Fruit fly (Drosophila melanogaster) whole organism, embryonic: ENCODE measurements around the gene Cyp6d4.
A peak's percentile ranks its signal among the peaks of the same experiment; 100 is the strongest.

Experiments used
- CG10147 ChIP-seq: fragments of 200-800 bp; sonication (Bioruptor generic); optimal IDR thresholded peaks from 2 replicates; lab custom pipeline; 2019; ENCODE audit warnings: missing biosample characterization, mild to moderate bottlenecking, missing genetic modification characterization, moderate library complexity
- CG10274 ChIP-seq: fragments of 200-800 bp; sonication (Bioruptor generic); optimal IDR thresholded peaks from 3 replicates; lab custom pipeline; 2017; ENCODE audit warnings: missing biosample characterization, mild to moderate bottlenecking, missing genetic modification characterization
- CG10366 ChIP-seq: fragments of 200-800 bp; sonication (Bioruptor generic); IDR thresholded peaks from 2 replicates; pipeline ENCODE4 v1.3.6; 2022; ENCODE audit warnings: missing biosample characterization, missing genetic modification characterization
- CG11456 ChIP-seq: fragments of 200-800 bp; sonication (Bioruptor generic); IDR thresholded peaks from 3 replicates; pipeline ENCODE4 v1.3.6; 2022; ENCODE audit warnings: missing biosample characterization, missing genetic modification characterization
- CG11504 ChIP-seq: fragments of 200-800 bp; sonication (Bioruptor generic); optimal IDR thresholded peaks from 3 replicates; lab custom pipeline; 2019; ENCODE audit warnings: missing biosample characterization, mild to moderate bottlenecking, missing genetic modification characterization, moderate library complexity
- CG12659 ChIP-seq: fragments of 200-800 bp; sonication (Bioruptor generic); optimal IDR thresholded peaks from 3 replicates; lab custom pipeline; 2017; ENCODE audit warnings: mild to moderate bottlenecking, missing biosample characterization, missing genetic modification reagents, missing genetic modification characterization
- CG12769 ChIP-seq: fragments of 200-800 bp; sonication (Bioruptor generic); optimal IDR thresholded peaks from 2 replicates; lab custom pipeline; 2019; ENCODE audit warnings: missing biosample characterization, mild to moderate bottlenecking, missing genetic modification characterization, moderate library complexity
- CG13624 ChIP-seq: fragments of 200-800 bp; sonication (Bioruptor generic); optimal IDR thresholded peaks from 2 replicates; lab custom pipeline; 2016; ENCODE audit warnings: missing biosample characterization, missing genetic modification characterization
- CG15073 ChIP-seq: fragments of 200-800 bp; sonication (Bioruptor generic); optimal IDR thresholded peaks from 2 replicates; lab custom pipeline; 2016; ENCODE audit warnings: missing biosample characterization, missing genetic modification characterization
- CG16815 ChIP-seq: fragments of 200-800 bp; sonication (Bioruptor generic); optimal IDR thresholded peaks from 3 replicates; lab custom pipeline; 2017; ENCODE audit warnings: missing biosample characterization, mild to moderate bottlenecking, missing genetic modification characterization
- CG17802 ChIP-seq: fragments of 200-800 bp; sonication (Bioruptor generic); optimal IDR thresholded peaks from 2 replicates; lab custom pipeline; 2018; ENCODE audit warnings: missing biosample characterization, mild to moderate bottlenecking, missing genetic modification characterization, moderate library complexity
- CG1792 ChIP-seq: fragments of 200-800 bp; sonication (Bioruptor generic); optimal IDR thresholded peaks from 2 replicates; lab custom pipeline; 2016; ENCODE audit warnings: missing biosample characterization, missing genetic modification characterization
- CG18011 ChIP-seq: fragments of 200-800 bp; sonication (Bioruptor generic); optimal IDR thresholded peaks from 2 replicates; lab custom pipeline; 2017; ENCODE audit warnings: missing biosample characterization, missing genetic modification characterization, mild to moderate bottlenecking, moderate library complexity, missing genotype
- CG30431 ChIP-seq: fragments of 200-800 bp; sonication (Bioruptor generic); optimal IDR thresholded peaks from 2 replicates; lab custom pipeline; 2017; ENCODE audit warnings: missing biosample characterization, missing genetic modification characterization
- CG34422 ChIP-seq: fragments of 200-800 bp; sonication (Bioruptor generic); IDR thresholded peaks from 3 replicates; pipeline ENCODE4 v1.3.6; 2022; ENCODE audit warnings: missing biosample characterization, missing genetic modification characterization
- CG4424 ChIP-seq: fragments of 200-800 bp; sonication (Bioruptor generic); optimal IDR thresholded peaks from 3 replicates; lab custom pipeline; 2016; ENCODE audit warnings: missing biosample characterization, missing genetic modification characterization
- CG4707 ChIP-seq: fragments of 200-800 bp; sonication (Bioruptor generic); optimal IDR thresholded peaks from 2 replicates; lab custom pipeline; 2018; ENCODE audit warnings: missing biosample characterization, mild to moderate bottlenecking, missing genetic modification characterization, moderate library complexity
- CG4730 ChIP-seq: fragments of 200-800 bp; sonication (Bioruptor generic); IDR thresholded peaks from 2 replicates; pipeline ENCODE4 v1.3.6; 2022; ENCODE audit warnings: missing biosample characterization, missing genetic modification characterization
- CG7745 ChIP-seq: fragments of 200-800 bp; sonication (Bioruptor generic); optimal IDR thresholded peaks from 2 replicates; lab custom pipeline; 2018; ENCODE audit warnings: missing biosample characterization, mild to moderate bottlenecking, missing genetic modification characterization, moderate library complexity
- CG7963 ChIP-seq: fragments of 200-800 bp; sonication (Bioruptor generic); IDR thresholded peaks from 3 replicates; pipeline ENCODE4 v1.3.6; 2022; ENCODE audit warnings: missing biosample characterization, missing genetic modification characterization; ENCODE audit not compliant: partially characterized antibody
- CG8388 ChIP-seq: fragments of 200-800 bp; sonication (Bioruptor generic); optimal IDR thresholded peaks from 2 replicates; lab custom pipeline; 2019; ENCODE audit warnings: missing biosample characterization, mild to moderate bottlenecking, missing genetic modification characterization, moderate library complexity
- CG9797 ChIP-seq: fragments of 200-800 bp; sonication (Bioruptor generic); optimal IDR thresholded peaks from 3 replicates; lab custom pipeline; 2018; ENCODE audit warnings: missing biosample characterization, mild to moderate bottlenecking, missing genetic modification characterization
- D19A ChIP-seq: fragments of 200-800 bp; optimal IDR thresholded peaks from 3 replicates; lab custom pipeline; 2019; ENCODE audit warnings: missing biosample characterization, mild to moderate bottlenecking, missing genetic modification characterization, moderate library complexity
- Dfd ChIP-seq, 2 experiments: fragments of >200 bp; optimal IDR thresholded peaks; 2 replicates each; lab custom pipeline; 2017; ENCODE audit warnings: missing biosample characterization in 2 of 2, missing genetic modification characterization in 2 of 2
- Dip3 ChIP-seq: fragments of 200-800 bp; sonication (Bioruptor generic); optimal IDR thresholded peaks from 3 replicates; lab custom pipeline; 2016; ENCODE audit warnings: missing biosample characterization, missing genetic modification characterization
- Dll ChIP-seq: fragments of 200-800 bp; sonication (Bioruptor generic); IDR thresholded peaks from 4 replicates; pipeline ENCODE4 v1.3.6; 2022; ENCODE audit warnings: missing biosample characterization, missing genetic modification characterization; ENCODE audit not compliant: partially characterized antibody
- Dref ChIP-seq: fragments of 200-800 bp; sonication (Bioruptor generic); IDR thresholded peaks from 2 replicates; pipeline ENCODE4 v1.3.6; 2022; ENCODE audit warnings: missing biosample characterization, missing genetic modification characterization
- E2f1 ChIP-seq: fragments of 200-800 bp; sonication (Bioruptor generic); IDR thresholded peaks from 2 replicates; pipeline ENCODE4 v1.3.6; 2022; ENCODE audit warnings: missing biosample characterization, missing genetic modification characterization
- Ets65A ChIP-seq: fragments of 200-800 bp; sonication (Bioruptor generic); peaks from one replicate; lab custom pipeline; 2016; ENCODE audit warnings: missing biosample characterization, missing genetic modification characterization
- Mad ChIP-seq: fragments of 200-800 bp; sonication (Bioruptor generic); optimal IDR thresholded peaks from 2 replicates; lab custom pipeline; 2016; ENCODE audit warnings: missing biosample characterization, missing genetic modification characterization
- Med ChIP-seq: fragments of 200-800 bp; sonication (Bioruptor generic); peaks from one replicate; lab custom pipeline; 2016; ENCODE audit warnings: missing biosample characterization, missing genetic modification characterization, mild to moderate bottlenecking, inconsistent platforms, moderate library complexity
- Meics ChIP-seq: fragments of 200-800 bp; sonication (Bioruptor generic); optimal IDR thresholded peaks from 2 replicates; lab custom pipeline; 2017; ENCODE audit warnings: missing biosample characterization, mild to moderate bottlenecking, missing genetic modification characterization
- abd-A ChIP-seq: fragments of 200-800 bp; sonication (Bioruptor generic); optimal IDR thresholded peaks from 3 replicates; lab custom pipeline; 2019; ENCODE audit warnings: missing biosample characterization, mild to moderate bottlenecking, missing genetic modification characterization, moderate library complexity
- ase ChIP-seq: fragments of 200-800 bp; sonication (Bioruptor generic); IDR thresholded peaks from 3 replicates; pipeline ENCODE4 v1.3.6; 2022; ENCODE audit warnings: missing biosample characterization, missing genetic modification characterization
- btn ChIP-seq: fragments of 200-800 bp; sonication (Bioruptor generic); optimal IDR thresholded peaks from 2 replicates; lab custom pipeline; 2016; ENCODE audit warnings: missing biosample characterization, missing genetic modification characterization
- cas ChIP-seq: fragments of 200-800 bp; sonication (Bioruptor generic); IDR thresholded peaks from 2 replicates; pipeline ENCODE4 v1.3.6; 2022; ENCODE audit warnings: missing biosample characterization, missing genetic modification characterization
- cwo ChIP-seq: fragments of 200-800 bp; sonication (Bioruptor generic); optimal IDR thresholded peaks from 3 replicates; lab custom pipeline; 2017; ENCODE audit warnings: missing biosample characterization, missing genetic modification characterization, mild to moderate bottlenecking, moderate library complexity, missing genetic modification reagents
- dm ChIP-seq: fragments of 200-800 bp; sonication (Bioruptor generic); optimal IDR thresholded peaks from 3 replicates; lab custom pipeline; 2016; ENCODE audit warnings: missing biosample characterization, missing genetic modification characterization
- fru ChIP-seq: fragments of >200 bp; optimal IDR thresholded peaks from 2 replicates; lab custom pipeline; 2017
- fu2 ChIP-seq: fragments of 200-800 bp; sonication (Bioruptor generic); optimal IDR thresholded peaks from 2 replicates; lab custom pipeline; 2016; ENCODE audit warnings: missing biosample characterization, missing genetic modification characterization
- gt ChIP-seq: fragments of 200-800 bp; sonication (Bioruptor generic); IDR thresholded peaks from 2 replicates; pipeline ENCODE4 v1.3.6; 2022; ENCODE audit warnings: missing biosample characterization, missing genetic modification characterization
- otp ChIP-seq: fragments of 200-800 bp; sonication (Bioruptor generic); IDR thresholded peaks from 3 replicates; pipeline ENCODE4, ENCODE4 v1.3.6; 2022; ENCODE audit warnings: missing biosample characterization, missing genetic modification characterization
- peb ChIP-seq: fragments of 200-800 bp; sonication (Bioruptor generic); IDR thresholded peaks from 2 replicates; pipeline ENCODE4 v1.3.6; 2022; ENCODE audit warnings: missing biosample characterization, missing genetic modification characterization
- pfk ChIP-seq: fragments of 200-800 bp; sonication (Bioruptor generic); optimal IDR thresholded peaks from 2 replicates; lab custom pipeline; 2018; ENCODE audit warnings: missing biosample characterization, mild to moderate bottlenecking, missing genetic modification characterization, moderate library complexity
- pho ChIP-seq: fragments of 200-800 bp; sonication (Bioruptor generic); optimal IDR thresholded peaks from 2 replicates; lab custom pipeline; 2016; ENCODE audit warnings: missing biosample characterization, missing genetic modification characterization
- phol ChIP-seq: fragments of 200-800 bp; sonication (Bioruptor generic); optimal IDR thresholded peaks from 3 replicates; lab custom pipeline; 2018; ENCODE audit warnings: missing biosample characterization, mild to moderate bottlenecking, missing genetic modification characterization, moderate library complexity
- row ChIP-seq: fragments of 200-800 bp; sonication (Bioruptor generic); IDR thresholded peaks from 3 replicates; pipeline ENCODE4 v1.3.6; 2022; ENCODE audit warnings: missing biosample characterization, missing genetic modification characterization
- schlank ChIP-seq: fragments of 200-800 bp; sonication (Bioruptor generic); optimal IDR thresholded peaks from 2 replicates; lab custom pipeline; 2018; ENCODE audit warnings: missing biosample characterization, mild to moderate bottlenecking, missing genetic modification characterization
- sd ChIP-seq: fragments of 200-800 bp; sonication (Bioruptor generic); optimal IDR thresholded peaks from 3 replicates; lab custom pipeline; 2018; ENCODE audit warnings: missing biosample characterization, mild to moderate bottlenecking, missing genetic modification characterization, moderate library complexity
- tna ChIP-seq: fragments of 200-800 bp; sonication (Bioruptor generic); IDR thresholded peaks from 2 replicates; pipeline ENCODE4 v1.3.6; 2022; ENCODE audit warnings: missing biosample characterization, missing genetic modification characterization; ENCODE audit not compliant: partially characterized antibody
- vvl ChIP-seq: fragments of 200-800 bp; sonication (Bioruptor generic); IDR thresholded peaks from 2 replicates; pipeline ENCODE4 v1.3.6; 2022; ENCODE audit warnings: missing biosample characterization, missing genetic modification characterization
- z ChIP-seq: fragments of 200-800 bp; sonication (Bioruptor generic); IDR thresholded peaks from 3 replicates; pipeline ENCODE4 v1.3.6; 2022; ENCODE audit warnings: missing biosample characterization, missing genetic modification characterization

Cyp6d4 gene

dm6 chr3R:22690311-22690710, 7.8 kb upstream of the Cyp6d4 start, which contains the start of the genes wfs1 and Nup133 (continued):
- TF ChIP-seq CG11504 (tag; lab: Kevin White, UChicago) (no peak), vvl (GFP tag; lab: Robert Waterston, UW) (peak; percentile 73), CG7745 (no peak), CG10147 (GFP tag; lab: Kevin White, UChicago) (no peak), D19A (no peak), CG30431 (GFP tag; lab: Kevin White, UChicago) (no peak), CG10366 (GFP tag; lab: Robert Waterston, UW) (peak; percentile 61), Dref (GFP tag; lab: Robert Waterston, UW) (peak; percentile 80), CG4707 (GFP tag; lab: Kevin White, UChicago) (peak; percentile 15), Med (no peak), phol (peak; percentile 87), pho (GFP tag; lab: Kevin White, UChicago) (no peak), CG34422 (GFP tag; lab: Robert Waterston, UW) (peak; percentile 63; the same call in 2 of the 3 replicates), CG4730 (GFP tag; lab: Robert Waterston, UW) (no peak), otp (GFP tag; lab: Robert Waterston, UW) (no peak), CG8388 (GFP tag; lab: Kevin White, UChicago) (peak; percentile 80), CG12769 (tag; lab: Kevin White, UChicago) (no peak), ase (GFP tag; lab: Robert Waterston, UW) (no peak), row (GFP tag; lab: Robert Waterston, UW) (peak; percentile 94), fru (lab: Kevin White, UChicago) (no peak), Dip3 (GFP tag; lab: Kevin White, UChicago) (no peak), peb (GFP tag; lab: Robert Waterston, UW) (no peak), CG13624 (no peak), fu2 (GFP tag; lab: Kevin White, UChicago) (no peak), Dfd (GFP tag; optimal IDR thresholded peaks at IDR 0.05; lab: Kevin White, UChicago) (no peak), Mad (GFP tag; lab: Kevin White, UChicago) (no peak), CG18011 (GFP tag; lab: Kevin White, UChicago) (no peak), Ets65A (no peak), CG10274 (GFP tag; lab: Kevin White, UChicago) (no peak), z (GFP tag; lab: Robert Waterston, UW) (no peak), CG9797 (GFP tag; lab: Kevin White, UChicago) (no peak), schlank (tag; lab: Kevin White, UChicago) (no peak), CG17802 (tag; lab: Kevin White, UChicago) (peak; percentile 14), E2f1 (GFP tag; lab: Robert Waterston, UW) (peak; percentile 65), gt (no peak), Meics (GFP tag; lab: Kevin White, UChicago) (peak; percentile 76), Dll (GFP tag; lab: Robert Waterston, UW) (peak; percentile 97), cas (GFP tag; lab: Robert Waterston, UW) (no peak), pfk (GFP tag; lab: Kevin White, UChicago) (no peak), CG1792 (GFP tag; lab: Kevin White, UChicago) (no peak), CG12659 (GFP tag; lab: Kevin White, UChicago) (peak; percentile 82), CG15073 (GFP tag; lab: Kevin White, UChicago) (no peak), CG4424 (GFP tag; lab: Kevin White, UChicago) (peak; percentile 68), sd (tag; lab: Kevin White, UChicago) (no peak), cwo (GFP tag; lab: Kevin White, UChicago) (no peak), dm (GFP tag; lab: Kevin White, UChicago) (no peak), abd-A (no peak), tna (GFP tag; lab: Robert Waterston, UW) (peak; percentile 15; the same call in 1 of the 2 replicates), CG16815 (GFP tag; lab: Kevin White, UChicago) (peak; percentile 37), btn (GFP tag; lab: Kevin White, UChicago) (no peak), CG11456 (peak; percentile 50; the same call in 1 of the 3 replicates), CG7963 (GFP tag; lab: Robert Waterston, UW) (peak; percentile 52; the same call in 1 of the 3 replicates)
